Worm (Caenorhabditis elegans): ENCODE results near the gene fbxa-224.

- no peak for TF ChIP-seq dao-5 (tag; optimal IDR thresholded peaks at IDR 0.05)
- TF ChIP-seq W03F9.2 (tag; optimal IDR thresholded peaks at IDR 0.05), result no peak
- TF ChIP-seq him-1 (tag; optimal IDR thresholded peaks at IDR 0.05), result no peak
Measured at ce11 chrII:7588295-7588694, 40.4 kb upstream of the fbxa-224 start.

Measured in whole organism, L4/young adult.